Worm (Caenorhabditis elegans): Measurements from ENCODE around the gene dct-14.

DNA sequence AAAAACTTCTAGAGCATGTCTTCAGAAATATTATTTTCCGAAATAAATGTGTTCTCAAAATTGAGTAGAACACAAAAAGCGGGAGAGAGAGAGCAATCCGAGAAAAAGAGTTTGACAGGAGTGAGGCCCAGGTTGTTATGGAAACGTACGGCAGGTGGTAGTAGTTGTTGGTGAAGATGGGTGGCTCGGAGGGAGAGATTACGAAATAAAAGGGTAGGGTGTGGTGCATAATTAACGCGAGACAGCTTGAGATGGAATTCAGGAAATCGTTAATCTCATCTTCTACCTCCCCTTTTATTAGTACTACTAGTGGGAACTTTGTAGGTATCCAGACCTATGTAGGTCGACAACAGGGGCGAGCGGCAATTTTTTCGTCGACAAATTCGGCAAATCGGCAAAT is 33.8 kb upstream of the dct-14 start, which contains the start of gene famh-161:
- no peak for TF ChIP-seq lsy-2 (tag; optimal IDR thresholded peaks at IDR 0.05)
- TF ChIP-seq aly-2 (tag; optimal IDR thresholded peaks at IDR 0.05) = no peak
- no peak for TF ChIP-seq Y75B8A.6 (GFP tag; IDR thresholded peaks at IDR 0.05)
- TF ChIP-seq snpc-4 (tag; optimal IDR thresholded peaks at IDR 0.05) = no peak
- no peak for TF ChIP-seq nhr-25 (tag; optimal IDR thresholded peaks at IDR 0.05; ENCODE audit: borderline replicate concordance, insufficient read depth)
- TF ChIP-seq R02D3.7 (tag; optimal IDR thresholded peaks at IDR 0.05) = no peak
- TF ChIP-seq nhr-10 (tag; optimal IDR thresholded peaks at IDR 0.05) = no peak
- TF ChIP-seq ceh-62 (tag; optimal IDR thresholded peaks at IDR 0.05) = no peak
- no peak for TF ChIP-seq duxl-1 (tag; optimal IDR thresholded peaks at IDR 0.05; ENCODE audit: poor library complexity)
- TF ChIP-seq dpl-1 (GFP tag; optimal IDR thresholded peaks at IDR 0.05) = no peak
- no peak for TF ChIP-seq mdl-1 (tag; optimal IDR thresholded peaks at IDR 0.05)
- no peak for TF ChIP-seq lin-15B (tag; optimal IDR thresholded peaks at IDR 0.05)
- no peak for TF ChIP-seq ces-1 (GFP tag; optimal IDR thresholded peaks at IDR 0.05)
- TF ChIP-seq dve-1 (tag; optimal IDR thresholded peaks at IDR 0.05; ENCODE audit: insufficient read depth) = no peak

Data from whole organism, L4 larva.